Worm (Caenorhabditis elegans): ENCODE data around the gene C10A4.6.
"Not testable (repeated sequence)": the region's sequence is repeated elsewhere in the genome, so short reads cannot be mapped to it uniquely, and the experiment has no call there.

The C10A4.6 gene

DNA sequence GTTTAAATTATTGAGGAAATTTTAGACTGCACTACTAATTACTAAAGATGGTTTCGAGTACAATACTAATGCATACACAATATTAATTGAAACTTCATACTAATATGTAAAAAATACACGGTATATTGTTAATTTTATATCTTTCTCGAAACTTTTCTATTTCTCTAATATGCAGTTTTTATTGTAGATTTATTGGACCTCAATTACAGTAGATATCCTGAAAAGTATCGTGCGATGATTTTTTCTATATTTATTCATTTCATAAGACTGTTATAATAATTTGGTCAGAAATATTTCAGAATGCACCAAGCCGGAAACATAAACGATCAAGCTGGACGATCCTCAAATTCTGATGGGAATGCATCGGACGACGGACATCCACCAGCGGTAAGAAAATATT is 46.6 kb upstream of the C10A4.6 start, which contains the start of gene C07D8.5:
Gene C07D8.5, plus strand, starts transcription at position 301 of the 400 bp plus-strand sequence.
- no peak for TF ChIP-seq Y55F3AM.14 (GFP tag; optimal IDR thresholded peaks at IDR 0.05)
- no peak for TF ChIP-seq crh-2 (tag; optimal IDR thresholded peaks at IDR 0.05)
- no peak for TF ChIP-seq unc-62 (GFP tag; optimal IDR thresholded peaks at IDR 0.05)
- no peak for TF ChIP-seq nhr-12 (tag; optimal IDR thresholded peaks at IDR 0.05)
- TF ChIP-seq lin-11 (tag; optimal IDR thresholded peaks at IDR 0.05): no peak
- no peak for TF ChIP-seq blmp-1 (tag; optimal IDR thresholded peaks at IDR 0.05; ENCODE audit: insufficient read depth)
- TF ChIP-seq gmeb-1 (tag; optimal IDR thresholded peaks at IDR 0.05): no peak
- TF ChIP-seq sem-4 (tag; optimal IDR thresholded peaks at IDR 0.05): no peak
- no peak for TF ChIP-seq ztf-4 (tag; optimal IDR thresholded peaks at IDR 0.05)
- no peak for TF ChIP-seq R02D3.7 (tag; optimal IDR thresholded peaks at IDR 0.05)
- no peak for TF ChIP-seq peb-1 (tag; optimal IDR thresholded peaks at IDR 0.05)
- TF ChIP-seq lin-13 (GFP tag; optimal IDR thresholded peaks at IDR 0.05): no peak
- no peak for TF ChIP-seq nhr-25 (tag; optimal IDR thresholded peaks at IDR 0.05)
- no peak for TF ChIP-seq nhr-10 (tag; optimal IDR thresholded peaks at IDR 0.05)
- TF ChIP-seq nhr-129 (tag; optimal IDR thresholded peaks at IDR 0.05): no peak
- no peak for TF ChIP-seq ztf-11 (tag; optimal IDR thresholded peaks at IDR 0.05)
- no peak for TF ChIP-seq ceh-82 (tag; optimal IDR thresholded peaks at IDR 0.05)
- TF ChIP-seq mdl-1 (tag; optimal IDR thresholded peaks at IDR 0.05): no peak

DNA sequence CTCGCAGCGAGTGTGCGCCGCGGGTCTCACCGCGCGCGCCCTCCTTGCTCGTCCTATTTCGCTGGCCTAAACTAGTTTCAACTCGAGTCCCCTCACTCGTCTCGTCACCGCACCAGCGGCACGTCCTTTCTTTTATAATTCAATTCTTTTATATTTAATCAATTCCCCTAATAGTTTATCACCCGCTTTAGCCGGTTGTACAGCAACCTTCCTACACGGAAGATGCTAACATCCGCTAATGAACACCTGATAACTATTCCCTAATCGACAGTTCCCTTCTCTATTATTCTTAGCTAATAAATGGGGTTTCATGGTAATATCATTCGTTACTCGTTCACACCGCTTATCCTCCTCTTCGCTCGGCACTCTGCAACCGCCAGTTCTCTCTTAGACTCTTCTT is 25.1 kb upstream of the C10A4.6 start, which contains the start of gene C56G3.2:
Gene C56G3.2, plus strand, starts transcription at position 301 of the 400 bp plus-strand sequence.
- TF ChIP-seq nhr-25, peb-1, sem-4 (tag; optimal IDR thresholded peaks at IDR 0.05): not testable (repeated sequence)

DNA sequence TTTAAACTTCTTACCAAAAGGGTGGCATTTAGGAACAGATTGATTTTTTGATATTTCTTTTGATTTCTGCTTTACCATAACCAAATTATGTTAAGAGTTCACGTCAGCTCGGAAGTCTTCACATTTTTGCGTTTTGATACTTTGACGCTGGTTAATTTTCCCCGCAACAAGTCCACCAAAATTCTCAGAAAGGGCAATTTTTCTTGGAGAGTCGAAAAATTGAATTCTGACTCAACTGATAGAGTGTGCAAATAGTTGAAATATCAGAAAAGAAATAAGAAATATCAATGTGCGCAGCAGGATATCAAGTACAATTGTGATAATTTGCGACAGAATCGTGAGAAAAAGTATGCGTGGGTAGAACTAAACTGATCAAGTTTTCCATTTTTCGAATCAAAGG is 20.6 kb upstream of the C10A4.6 start:
- TF ChIP-seq nhr-237 (tag; optimal IDR thresholded peaks at IDR 0.05) (no peak), alr-1 (tag; optimal IDR thresholded peaks at IDR 0.05) (no peak), peb-1 (tag; optimal IDR thresholded peaks at IDR 0.05) (no peak), nhr-25 (tag; optimal IDR thresholded peaks at IDR 0.05) (no peak), unc-55 (GFP tag; optimal IDR thresholded peaks at IDR 0.05) (no peak), mdl-1 (tag; optimal IDR thresholded peaks at IDR 0.05) (no peak), elt-3 (tag; optimal IDR thresholded peaks at IDR 0.05) (no peak), nhr-77 (tag; optimal IDR thresholded peaks at IDR 0.05) (no peak), ztf-11 (tag; optimal IDR thresholded peaks at IDR 0.05) (no peak), egl-27 (tag; optimal IDR thresholded peaks at IDR 0.05) (no peak), dmd-4 (tag; optimal IDR thresholded peaks at IDR 0.05) (no peak)

DNA sequence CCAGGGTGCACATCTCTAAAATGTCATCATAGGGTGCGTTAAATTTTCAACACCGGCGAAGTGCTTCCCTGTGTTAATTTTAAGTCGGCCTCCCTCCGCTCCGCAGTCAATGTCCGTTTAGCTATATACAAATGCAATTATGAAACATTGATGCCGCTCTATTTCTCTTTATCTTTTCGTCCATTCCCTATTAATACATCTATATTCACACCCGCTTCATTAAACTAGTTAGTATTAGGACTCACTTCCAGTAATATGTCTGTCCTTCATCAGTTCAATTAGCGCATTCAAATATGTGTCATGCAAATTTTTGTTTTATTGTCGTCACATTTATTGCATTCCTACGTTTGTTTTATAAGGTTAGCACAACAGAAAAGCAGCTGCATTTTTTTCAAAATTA is 18.4 kb upstream of the C10A4.6 start:
- no peak for TF ChIP-seq blmp-1 (tag; optimal IDR thresholded peaks at IDR 0.05; ENCODE audit: insufficient read depth)
- no peak for TF ChIP-seq elt-1 (tag; optimal IDR thresholded peaks at IDR 0.05)
- no peak for TF ChIP-seq R02D3.7 (tag; optimal IDR thresholded peaks at IDR 0.05)
- no peak for TF ChIP-seq aly-2 (tag; optimal IDR thresholded peaks at IDR 0.05)
- TF ChIP-seq Y55F3AM.14 (GFP tag; optimal IDR thresholded peaks at IDR 0.05): no peak
- no peak for TF ChIP-seq unc-39 (tag; optimal IDR thresholded peaks at IDR 0.05)
- no peak for TF ChIP-seq unc-62 (GFP tag; optimal IDR thresholded peaks at IDR 0.05)
- TF ChIP-seq sem-4 (tag; optimal IDR thresholded peaks at IDR 0.05): no peak
- TF ChIP-seq ama-1 (optimal IDR thresholded peaks at IDR 0.05): no peak
- TF ChIP-seq dmd-4 (tag; optimal IDR thresholded peaks at IDR 0.05): no peak
- TF ChIP-seq ztf-11 (tag; optimal IDR thresholded peaks at IDR 0.05): no peak

DNA sequence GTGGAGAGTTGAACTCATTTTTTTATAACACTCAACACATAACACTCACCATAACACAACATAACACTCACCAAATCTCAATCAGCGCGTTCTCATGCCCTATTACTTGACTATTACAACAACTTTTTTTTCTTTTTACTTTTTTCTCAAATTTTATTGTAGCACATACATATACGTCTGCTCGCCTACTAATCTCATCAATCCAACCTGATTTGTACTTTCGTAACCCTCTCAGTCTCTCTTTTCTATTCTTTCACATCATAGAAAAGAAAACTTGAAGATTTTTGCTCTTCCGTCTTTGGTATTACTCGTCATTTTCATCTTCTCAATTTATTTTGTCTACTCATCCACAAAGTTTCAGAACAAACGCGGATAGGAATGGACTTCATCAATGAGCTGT is 13.4 kb upstream of the C10A4.6 start, which contains the start of gene npr-8:
Gene npr-8, plus strand, starts transcription at position 362 of the 400 bp plus-strand sequence.
- TF ChIP-seq peb-1 (tag; optimal IDR thresholded peaks at IDR 0.05) (no peak), unc-55 (GFP tag; optimal IDR thresholded peaks at IDR 0.05) (no peak), nhr-129 (tag; optimal IDR thresholded peaks at IDR 0.05) (no peak), unc-62 (GFP tag; optimal IDR thresholded peaks at IDR 0.05) (no peak), lin-13 (GFP tag; optimal IDR thresholded peaks at IDR 0.05) (no peak)

DNA sequence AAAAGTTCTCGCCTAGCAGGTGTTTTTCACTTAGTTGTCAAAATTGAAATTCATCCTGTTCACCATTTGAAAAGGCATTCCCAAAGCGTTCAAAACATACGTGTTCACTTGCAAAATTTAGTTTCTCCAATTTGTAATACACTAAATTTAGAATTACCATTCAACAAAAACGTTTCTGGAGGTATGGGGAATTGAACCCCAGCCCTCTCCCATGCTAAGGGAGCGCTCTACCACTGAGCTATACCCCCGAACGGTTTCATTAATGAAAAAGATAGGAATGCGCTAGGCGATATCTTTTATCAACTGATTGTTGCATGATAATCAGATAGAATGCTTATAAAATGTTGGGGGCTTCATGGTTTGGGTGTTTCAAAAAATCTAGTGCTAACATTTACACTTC is 11.8 kb upstream of the C10A4.6 start:
- TF ChIP-seq blmp-1 (tag; optimal IDR thresholded peaks at IDR 0.05; ENCODE audit: insufficient read depth) (no peak), mbf-1 (tag; optimal IDR thresholded peaks at IDR 0.05) (no peak), gmeb-1 (tag; optimal IDR thresholded peaks at IDR 0.05) (no peak), dmd-4 (tag; optimal IDR thresholded peaks at IDR 0.05) (no peak), skn-1 (tag; optimal IDR thresholded peaks at IDR 0.05) (no peak), nhr-25 (tag; optimal IDR thresholded peaks at IDR 0.05) (no peak), sma-9 (GFP tag; optimal IDR thresholded peaks at IDR 0.05) (no peak), sma-9 (tag; optimal IDR thresholded peaks at IDR 0.05) (no peak), Y55F3AM.14 (GFP tag; optimal IDR thresholded peaks at IDR 0.05) (no peak), egl-27 (tag; optimal IDR thresholded peaks at IDR 0.05) (no peak), alr-1 (tag; optimal IDR thresholded peaks at IDR 0.05) (no peak), nhr-23 (tag; optimal IDR thresholded peaks at IDR 0.05) (no peak), sem-4 (tag; optimal IDR thresholded peaks at IDR 0.05) (no peak), ztf-4 (tag; optimal IDR thresholded peaks at IDR 0.05) (no peak), lin-39 (tag; optimal IDR thresholded peaks at IDR 0.05) (no peak), elt-3 (tag; optimal IDR thresholded peaks at IDR 0.05) (no peak), lin-13 (GFP tag; optimal IDR thresholded peaks at IDR 0.05) (no peak), lsy-2 (tag; optimal IDR thresholded peaks at IDR 0.05) (no peak), unc-55 (GFP tag; optimal IDR thresholded peaks at IDR 0.05) (no peak), ceh-16 (tag; optimal IDR thresholded peaks at IDR 0.05) (no peak), aly-2 (tag; optimal IDR thresholded peaks at IDR 0.05) (no peak)
